Worm (Caenorhabditis elegans) whole organism, L4 larva: ENCODE results near the gene C05E11.7.

ENCODE experiments used
- D1046.2 ChIP-seq: fragments of 200-800 bp; sonication (Bioruptor generic); IDR thresholded peaks from 2 replicates; pipeline ENCODE4 v1.3.6; 2022; ENCODE audit warnings: missing genetic modification characterization, missing compliant biosample characterization
- F37D6.2 ChIP-seq: sonication (generic microtip); optimal IDR thresholded peaks from 2 replicates; lab custom pipeline; 2016; ENCODE audit warnings: mild to moderate bottlenecking, missing genetic modification characterization, missing compliant biosample characterization
- ZK546.5 ChIP-seq, 2 experiments: sonication (generic microtip); optimal IDR thresholded peaks; 2 replicates each; lab custom pipeline; 2017; ENCODE audit warnings: missing biosample characterization in 2 of 2, missing genetic modification characterization in 2 of 2
- gei-8 ChIP-seq: fragments of 200-800 bp; sonication (Bioruptor generic); optimal IDR thresholded peaks from 2 replicates; lab custom pipeline; 2018; ENCODE audit warnings: mild to moderate bottlenecking, missing genetic modification characterization, missing compliant biosample characterization
- lsy-2 ChIP-seq, 2 experiments: fragments of 150-350 bp in 1 of 2; sonication (generic microtip) in 1 of 2; optimal IDR thresholded peaks; 2 replicates each; lab custom pipeline; 2014 to 2017; ENCODE audit warnings: missing biosample characterization in 2 of 2, missing genetic modification characterization in 2 of 2
- nhr-237 ChIP-seq: sonication (generic microtip); optimal IDR thresholded peaks from 2 replicates; lab custom pipeline; 2017; ENCODE audit warnings: missing biosample characterization, missing genetic modification characterization
- nhr-76 ChIP-seq: fragments of 150-350 bp; optimal IDR thresholded peaks from 2 replicates; lab custom pipeline; 2014; ENCODE audit warnings: missing biosample characterization, missing genetic modification characterization
- set-16 ChIP-seq: fragments of 200-800 bp; sonication (Bioruptor generic); IDR thresholded peaks from 2 replicates; pipeline ENCODE4 v1.3.6; 2022; ENCODE audit warnings: missing genetic modification reagents, missing genetic modification characterization, missing compliant biosample characterization
- snpc-4 ChIP-seq: fragments of 150-350 bp; optimal IDR thresholded peaks from 2 replicates; lab custom pipeline; 2014; ENCODE audit warnings: missing biosample characterization, missing genetic modification characterization
- tra-1 ChIP-seq: fragments of 200-800 bp; sonication (Bioruptor generic); IDR thresholded peaks from 2 replicates; pipeline ENCODE4 v1.3.6; 2022; ENCODE audit warnings: missing genetic modification reagents, missing genetic modification characterization, missing compliant biosample characterization
- unc-62 ChIP-seq, 3 experiments: fragments of 150-350 bp in 1 of 3; sonication (generic microtip); optimal IDR thresholded peaks in 2 of 3; peaks in 1 of 3; 1 replicate in 1 of 3; 2 replicates in 2 of 3; lab custom pipeline; 2014 to 2017; ENCODE audit warnings: missing biosample characterization in 3 of 3, missing genetic modification characterization in 3 of 3, missing genetic modification reagents in 3 of 3, missing genotype in 1 of 3
- zip-2 ChIP-seq: fragments of 150-350 bp; optimal IDR thresholded peaks from 2 replicates; lab custom pipeline; 2014; ENCODE audit warnings: missing biosample characterization, missing genetic modification characterization

DNA sequence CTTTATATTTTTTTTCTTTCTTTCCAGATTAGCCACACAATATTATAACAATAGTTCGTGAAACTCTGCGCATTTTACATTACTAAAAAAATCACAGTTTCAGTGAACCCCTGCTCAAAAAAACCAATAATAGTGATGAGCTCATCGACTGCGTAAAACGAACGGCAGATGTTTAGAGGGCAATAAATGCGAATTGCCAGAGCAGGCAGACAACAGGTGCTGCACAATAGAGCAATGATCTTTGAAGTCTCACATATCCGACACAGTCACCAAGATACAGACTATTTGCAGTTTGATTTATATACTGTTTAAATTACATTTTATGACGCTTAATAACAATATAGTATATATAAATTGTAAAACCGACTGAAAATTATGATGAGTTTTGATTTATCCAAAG lies 24.2 kb upstream of the C05E11.7 start:
- no peak for TF ChIP-seq tra-1 (GFP tag; lab: Robert Waterston, UW)
- TF ChIP-seq lsy-2 (tag; optimal IDR thresholded peaks at IDR 0.05; lab: Kevin White, UChicago) = no peak
- TF ChIP-seq ZK546.5 (tag; optimal IDR thresholded peaks at IDR 0.05; lab: Kevin White, UChicago) = no peak
- TF ChIP-seq snpc-4 (tag; lab: Kevin White, UChicago) = no peak
- TF ChIP-seq nhr-237 = no peak
- no peak for TF ChIP-seq unc-62 (GFP tag; optimal IDR thresholded peaks at IDR 0.05 in 1 of 2; lab: Kevin White, UChicago)
- no peak for TF ChIP-seq unc-62 (tag; optimal IDR thresholded peaks at IDR 0.05; lab: Kevin White, UChicago)
- TF ChIP-seq zip-2 (tag; lab: Kevin White, UChicago) = no peak
- no peak for TF ChIP-seq D1046.2 (GFP tag; lab: Robert Waterston, UW)
- TF ChIP-seq gei-8 (GFP tag; lab: Kevin White, UChicago) = no peak
- TF ChIP-seq F37D6.2 (tag; lab: Kevin White, UChicago) = no peak
- no peak for TF ChIP-seq nhr-76 (tag; lab: Kevin White, UChicago)
- TF ChIP-seq set-16 = no peak
